Worm (Caenorhabditis elegans) whole organism, young adult: ENCODE data around the gene klp-17.

Source experiments
- C17E4.6 ChIP-seq: fragments of 200-800 bp; sonication (Bioruptor generic); IDR thresholded peaks from 2 replicates; pipeline ENCODE4 v1.3.6; 2022; ENCODE audit warnings: missing genetic modification reagents, missing genetic modification characterization, missing compliant biosample characterization
- nfya-2 ChIP-seq: fragments of 200-800 bp; sonication (Bioruptor generic); IDR thresholded peaks from 2 replicates; pipeline ENCODE4 v1.3.6; 2022; ENCODE audit warnings: missing genetic modification reagents, missing genetic modification characterization, missing compliant biosample characterization

DNA sequence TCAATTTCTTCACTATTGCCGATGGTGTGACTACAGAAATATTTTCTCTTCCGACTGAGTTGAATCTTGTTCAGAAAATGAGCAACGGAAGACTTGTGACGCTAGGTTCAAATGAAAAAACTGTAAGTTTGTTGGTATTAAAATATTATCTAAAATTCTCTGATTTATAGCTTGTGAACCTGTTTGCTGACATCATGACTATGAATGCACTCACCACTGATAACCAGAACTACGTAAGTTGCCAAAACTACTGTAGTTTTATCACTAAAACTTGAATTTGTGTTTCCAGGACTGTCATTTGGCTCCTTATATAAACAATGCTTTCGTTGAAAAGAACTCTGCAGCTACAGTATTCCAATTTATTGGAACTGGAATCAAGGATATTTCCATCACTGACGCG lies 38.8 kb downstream of the klp-17 start:
- no peak for TF ChIP-seq C17E4.6 (GFP tag; lab: Robert Waterston, UW)
- TF ChIP-seq nfya-2 = no peak
